Worm (Caenorhabditis elegans): ENCODE data around the gene K09D9.3.

DNA sequence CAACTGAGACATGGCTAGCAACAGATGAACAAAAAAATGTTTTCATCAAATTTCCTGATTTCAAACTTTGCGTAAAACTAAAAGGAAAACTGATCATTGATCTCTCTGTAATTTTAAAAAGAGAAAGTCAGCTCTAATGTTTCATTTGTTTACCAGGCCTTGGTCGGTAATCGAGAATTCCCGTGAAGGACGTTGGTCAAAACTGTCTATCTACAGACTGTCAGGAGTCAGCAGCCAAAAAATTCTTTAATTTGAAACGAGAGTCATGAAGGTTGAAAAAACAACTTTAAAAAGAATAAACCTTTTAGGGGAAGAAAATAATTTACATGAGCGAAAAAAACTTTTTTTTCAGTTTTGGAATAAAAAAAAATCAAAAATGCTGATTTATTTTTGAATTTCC is 34.2 kb upstream of the K09D9.3 start:
- no peak for TF ChIP-seq dve-1 (tag; optimal IDR thresholded peaks at IDR 0.05; ENCODE audit: insufficient read depth)
- TF ChIP-seq lin-39 (tag; optimal IDR thresholded peaks at IDR 0.05) = no peak
